Fruit fly (Drosophila melanogaster): Measurements from ENCODE around the gene mei-41.

mei-41 gene

dm6 chrX:16391397-16391796 lies at the start of gene mei-41, which contains the start of gene TH1 (continued):
- TF ChIP-seq h (optimal IDR thresholded peaks at IDR 0.05) = no peak
- TF ChIP-seq vnd (GFP tag; IDR thresholded peaks at IDR 0.05; ENCODE audit: partially characterized antibody) = peak; percentile 48; the same call in 1 of the 3 replicates
- peak; percentile 75 for TF ChIP-seq YL-1 (GFP tag; optimal IDR thresholded peaks at IDR 0.05)
- TF ChIP-seq Aef1 (GFP tag; IDR thresholded peaks at IDR 0.05) = peak; percentile 96
- TF ChIP-seq gcm2 (GFP tag; optimal IDR thresholded peaks at IDR 0.05) = no peak
- peak; percentile 40 for TF ChIP-seq CG16863 (GFP tag; optimal IDR thresholded peaks at IDR 0.05)
- TF ChIP-seq sim (GFP tag; IDR thresholded peaks at IDR 0.05) = peak; percentile 88
- no peak for TF ChIP-seq CG3281 (GFP tag; optimal IDR thresholded peaks at IDR 0.05)
- peak; percentile 57 for TF ChIP-seq CG13287 (GFP tag; IDR thresholded peaks at IDR 0.05; ENCODE audit: partially characterized antibody)
- TF ChIP-seq aop (GFP tag; IDR thresholded peaks at IDR 0.05) = peak; percentile 66; the same call in 1 of the 2 replicates
- TF ChIP-seq kah (GFP tag; optimal IDR thresholded peaks at IDR 0.05) = peak; percentile 58
- no peak for TF ChIP-seq HmgD (GFP tag; optimal IDR thresholded peaks at IDR 0.05)
- TF ChIP-seq CG4854 (GFP tag; optimal IDR thresholded peaks at IDR 0.05) = no peak
- no peak for TF ChIP-seq CG10147 (GFP tag; optimal IDR thresholded peaks at IDR 0.05)
- peak; percentile 93 for TF ChIP-seq ase (GFP tag; IDR thresholded peaks at IDR 0.05)
- peak; percentile 72 for TF ChIP-seq HHEX (GFP tag; optimal IDR thresholded peaks at IDR 0.05)
- no peak for TF ChIP-seq Deaf1 (tag; optimal IDR thresholded peaks at IDR 0.05)
- peak in 1 of 2 experiments; percentile 46 for TF ChIP-seq Dfd (GFP tag; optimal IDR thresholded peaks at IDR 0.05)
- no peak for TF ChIP-seq sima (GFP tag; optimal IDR thresholded peaks at IDR 0.05)
- TF ChIP-seq CG31224 (GFP tag; IDR thresholded peaks at IDR 0.05) = peak; percentile 90
- TF ChIP-seq jing (GFP tag; optimal IDR thresholded peaks at IDR 0.05) = peak; percentile 48
- TF ChIP-seq Sox102F (GFP tag; optimal IDR thresholded peaks at IDR 0.05) = peak; percentile 93
- TF ChIP-seq gem (tag; optimal IDR thresholded peaks at IDR 0.05) = peak; percentile 96
- peak in 1 of 2 experiments; percentile 91 for TF ChIP-seq bsh (GFP tag; optimal IDR thresholded peaks at IDR 0.05)
- TF ChIP-seq jumu (GFP tag; optimal IDR thresholded peaks at IDR 0.05) = peak; percentile 53
- TF ChIP-seq PHDP (tag; optimal IDR thresholded peaks at IDR 0.05) = peak; percentile 89
- peak; percentile 95 for TF ChIP-seq CG6272 (GFP tag; IDR thresholded peaks at IDR 0.05)
- TF ChIP-seq Side (GFP tag; optimal IDR thresholded peaks at IDR 0.05) = no peak
- peak; percentile 97 for TF ChIP-seq Ptx1 (GFP tag; IDR thresholded peaks at IDR 0.05)
- peak; percentile 64 for TF ChIP-seq cwo (GFP tag; optimal IDR thresholded peaks at IDR 0.05)
- no peak for TF ChIP-seq Blimp-1 (GFP tag; optimal IDR thresholded peaks at IDR 0.05)
- peak; percentile 99 for TF ChIP-seq ssp (GFP tag; IDR thresholded peaks at IDR 0.05)
- peak; percentile 98 for TF ChIP-seq CG34422 (GFP tag; IDR thresholded peaks at IDR 0.05)
- TF ChIP-seq Myb (GFP tag; optimal IDR thresholded peaks at IDR 0.05) = peak; percentile 12
- TF ChIP-seq lmd (GFP tag; IDR thresholded peaks at IDR 0.05) = peak; percentile 96
- TF ChIP-seq CG5245 (GFP tag; optimal IDR thresholded peaks at IDR 0.05) = peak; percentile 64
- TF ChIP-seq fru (optimal IDR thresholded peaks at IDR 0.05) = no peak
- TF ChIP-seq ems (GFP tag; optimal IDR thresholded peaks at IDR 0.05) = peak; percentile 59
- no peak for TF ChIP-seq CG13123 (GFP tag; optimal IDR thresholded peaks at IDR 0.05)
- no peak for TF ChIP-seq CG15514 (GFP tag; optimal IDR thresholded peaks at IDR 0.05)
- TF ChIP-seq bowl (GFP tag; IDR thresholded peaks at IDR 0.05) = peak; percentile 66
- TF ChIP-seq CG14441 (GFP tag; IDR thresholded peaks at IDR 0.05) = peak; percentile 96
- peak; percentile 91 for TF ChIP-seq CG32767 (GFP tag; IDR thresholded peaks at IDR 0.05)
- TF ChIP-seq CG2116 (GFP tag; optimal IDR thresholded peaks at IDR 0.05) = peak; percentile 70
- no peak for TF ChIP-seq sc (optimal IDR thresholded peaks at IDR 0.05)
- peak; percentile 74 for TF ChIP-seq sc (GFP tag; optimal IDR thresholded peaks at IDR 0.05)
- peak; percentile 91 for TF ChIP-seq CG10366 (GFP tag; IDR thresholded peaks at IDR 0.05)
- TF ChIP-seq nmo (GFP tag; optimal IDR thresholded peaks at IDR 0.05) = peak; percentile 96
- TF ChIP-seq MTF-1 (GFP tag; optimal IDR thresholded peaks at IDR 0.05; ENCODE audit: borderline replicate concordance) = peak; percentile 19
- TF ChIP-seq CG2199 (GFP tag; IDR thresholded peaks at IDR 0.05) = peak; percentile 91
- TF ChIP-seq Fer1 (GFP tag; optimal IDR thresholded peaks at IDR 0.05) = no peak
- peak; percentile 91 for TF ChIP-seq klu (GFP tag; IDR thresholded peaks at IDR 0.05)

Measured in whole organism, embryonic.